In genomic region chr2L:7954588-7954987, dm6 we compare ENCODE assay signal across 3 fruit fly cellular contexts.
TF ChIP-seq lines count a peak whose summit lies in the region.

No protein-coding gene starts in this region.

- TF ChIP-seq CTCF in whole organism, embryonic (GFP tag; optimal IDR thresholded peaks at IDR 0.05; lab: Kevin White, UChicago) = no peak

TF ChIP-seq in whole organism, embryonic, 481 proteins besides CTCF, POLR2A, EP300 and RAD21:
- TF ChIP-seq Dp (GFP tag; optimal IDR thresholded peaks at IDR 0.05; lab: Kevin White, UChicago) = no peak
- TF ChIP-seq CG9932 (GFP tag; IDR thresholded peaks at IDR 0.05; lab: Robert Waterston, UW) = peak; percentile 53
- peak; percentile 26 for TF ChIP-seq lbe (GFP tag; optimal IDR thresholded peaks at IDR 0.05; lab: Kevin White, UChicago)
- peak; percentile 61 for TF ChIP-seq Med (GFP tag; lab: Kevin White, UChicago)
- TF ChIP-seq CG11695 (GFP tag; IDR thresholded peaks at IDR 0.05; lab: Robert Waterston, UW) = 0 out of 3 replicates have a peak, but pooled peaks have one; percentile 25
- peak; percentile 31; the same call in 1 of the 2 replicates for TF ChIP-seq seq (GFP tag; IDR thresholded peaks at IDR 0.05; lab: Robert Waterston, UW)
- no peak for TF ChIP-seq H15 (GFP tag; IDR thresholded peaks at IDR 0.05; lab: Robert Waterston, UW)
- TF ChIP-seq CG11456 (GFP tag; IDR thresholded peaks at IDR 0.05; lab: Robert Waterston, UW) = 0 out of 3 replicates have a peak, but pooled peaks have one; percentile 50

TF ChIP-seq in whole organism, prepupa, 60 proteins besides CTCF, POLR2A, EP300 and RAD21:
- TF ChIP-seq pdm3 (GFP tag; optimal IDR thresholded peaks at IDR 0.05; lab: Kevin White, UChicago) (no peak), dac (GFP tag; optimal IDR thresholded peaks at IDR 0.05; lab: Kevin White, UChicago) (no peak), esn (GFP tag; optimal IDR thresholded peaks at IDR 0.05; lab: Kevin White, UChicago) (no peak), fkh (GFP tag; optimal IDR thresholded peaks at IDR 0.05; lab: Kevin White, UChicago) (peak; percentile 38), svp (GFP tag; lab: Kevin White, UChicago) (no peak), achi (GFP tag; optimal IDR thresholded peaks at IDR 0.05; lab: Kevin White, UChicago) (no peak), CG6854 (GFP tag; optimal IDR thresholded peaks at IDR 0.05; lab: Kevin White, UChicago) (no peak), CG8632 (GFP tag; optimal IDR thresholded peaks at IDR 0.05; lab: Kevin White, UChicago) (no peak), OdsH (GFP tag; optimal IDR thresholded peaks at IDR 0.05; lab: Kevin White, UChicago) (no peak), fd59A (GFP tag; optimal IDR thresholded peaks at IDR 0.05; lab: Kevin White, UChicago) (no peak), Lpt (GFP tag; optimal IDR thresholded peaks at IDR 0.05; lab: Kevin White, UChicago) (no peak), CG32006 (GFP tag; optimal IDR thresholded peaks at IDR 0.05; lab: Kevin White, UChicago) (no peak), CG6163 (GFP tag; IDR thresholded peaks at IDR 0.05; lab: Robert Waterston, UW) (no peak), Eip78C (GFP tag; lab: Kevin White, UChicago) (peak; percentile 26), CG11762 (GFP tag; optimal IDR thresholded peaks at IDR 0.05; lab: Kevin White, UChicago; ENCODE audit: insufficient read depth) (no peak), Smox (GFP tag; optimal IDR thresholded peaks at IDR 0.05; lab: Kevin White, UChicago) (peak; percentile 8), Hr38 (GFP tag; optimal IDR thresholded peaks at IDR 0.05; lab: Kevin White, UChicago) (no peak), spab (GFP tag; optimal IDR thresholded peaks at IDR 0.05; lab: Kevin White, UChicago) (no peak), CG6808 (GFP tag; optimal IDR thresholded peaks at IDR 0.05; lab: Kevin White, UChicago) (no peak), Hr39 (GFP tag; optimal IDR thresholded peaks at IDR 0.05; lab: Kevin White, UChicago) (no peak), cyc (GFP tag; optimal IDR thresholded peaks at IDR 0.05; lab: Kevin White, UChicago) (no peak), Hr4 (GFP tag; optimal IDR thresholded peaks at IDR 0.05; lab: Kevin White, UChicago) (no peak), fd85E (GFP tag; optimal IDR thresholded peaks at IDR 0.05; lab: Kevin White, UChicago) (no peak), vri (GFP tag; optimal IDR thresholded peaks at IDR 0.05; lab: Kevin White, UChicago) (peak; percentile 22), CG16779 (tag; optimal IDR thresholded peaks at IDR 0.05; lab: Kevin White, UChicago) (no peak), Sox14 (GFP tag; optimal IDR thresholded peaks at IDR 0.05; lab: Kevin White, UChicago) (no peak), Gug (GFP tag; IDR thresholded peaks at IDR 0.05; lab: Robert Waterston, UW) (no peak), CG31627 (GFP tag; optimal IDR thresholded peaks at IDR 0.05; lab: Kevin White, UChicago) (no peak), CG11902 (GFP tag; optimal IDR thresholded peaks at IDR 0.05; lab: Kevin White, UChicago) (no peak), CG8119 (GFP tag; IDR thresholded peaks at IDR 0.05; lab: Robert Waterston, UW) (no peak)

TF ChIP-seq in whole organism, wandering third instar larva, 38 proteins besides CTCF, POLR2A, EP300 and RAD21:
- no peak for TF ChIP-seq usp (GFP tag; optimal IDR thresholded peaks at IDR 0.05; lab: Kevin White, UChicago)
- TF ChIP-seq Jra (GFP tag; optimal IDR thresholded peaks at IDR 0.05; lab: Kevin White, UChicago) = peak; percentile 44
- no peak for TF ChIP-seq Rel (GFP tag; optimal IDR thresholded peaks at IDR 0.05; lab: Kevin White, UChicago)
- TF ChIP-seq Rel (tag; optimal IDR thresholded peaks at IDR 0.05; lab: Kevin White, UChicago) = no peak
- no peak for TF ChIP-seq lola (GFP tag; optimal IDR thresholded peaks at IDR 0.05; lab: Kevin White, UChicago)
- no peak for TF ChIP-seq Hr78 (GFP tag; optimal IDR thresholded peaks at IDR 0.05; lab: Kevin White, UChicago)
- TF ChIP-seq h (GFP tag; optimal IDR thresholded peaks at IDR 0.05; lab: Kevin White, UChicago) = peak; percentile 65
- TF ChIP-seq CrebA (GFP tag; optimal IDR thresholded peaks at IDR 0.05; lab: Kevin White, UChicago; ENCODE audit: borderline replicate concordance) = no peak
- TF ChIP-seq dmrt93B (GFP tag; optimal IDR thresholded peaks at IDR 0.05; lab: Kevin White, UChicago) = no peak
- no peak for TF ChIP-seq Mio (GFP tag; optimal IDR thresholded peaks at IDR 0.05; lab: Kevin White, UChicago)
- peak; percentile 25 for TF ChIP-seq Sp1 (GFP tag; optimal IDR thresholded peaks at IDR 0.05; lab: Kevin White, UChicago)
- TF ChIP-seq ey (GFP tag; optimal IDR thresholded peaks at IDR 0.05; lab: Kevin White, UChicago) = no peak
- TF ChIP-seq GATAd (GFP tag; optimal IDR thresholded peaks at IDR 0.05; lab: Kevin White, UChicago) = peak; percentile 36
- peak; percentile 79 for TF ChIP-seq Hr83 (GFP tag; optimal IDR thresholded peaks at IDR 0.05; lab: Kevin White, UChicago; ENCODE audit: poor library complexity, severe bottlenecking)
- peak; percentile 50 for TF ChIP-seq br (GFP tag; optimal IDR thresholded peaks at IDR 0.05; lab: Kevin White, UChicago)
- TF ChIP-seq brk (GFP tag; optimal IDR thresholded peaks at IDR 0.05; lab: Kevin White, UChicago) = peak; percentile 46
- TF ChIP-seq foxo (GFP tag; optimal IDR thresholded peaks at IDR 0.05; lab: Kevin White, UChicago) = peak; percentile 24 to 44
- peak; percentile 80 for TF ChIP-seq rgr (GFP tag; optimal IDR thresholded peaks at IDR 0.05; lab: Kevin White, UChicago)
- no peak for TF ChIP-seq HLH106 (tag; optimal IDR thresholded peaks at IDR 0.05; lab: Kevin White, UChicago)
- no peak for TF ChIP-seq Dif (GFP tag; optimal IDR thresholded peaks at IDR 0.05; lab: Kevin White, UChicago; ENCODE audit: partially characterized antibody)
- TF ChIP-seq fru (GFP tag; optimal IDR thresholded peaks at IDR 0.05; lab: Kevin White, UChicago) = peak; percentile 52
- TF ChIP-seq CG9705 (GFP tag; optimal IDR thresholded peaks at IDR 0.05; lab: Kevin White, UChicago) = no peak
- TF ChIP-seq tai (GFP tag; optimal IDR thresholded peaks at IDR 0.05; lab: Kevin White, UChicago) = peak; percentile 71
- TF ChIP-seq sv (GFP tag; optimal IDR thresholded peaks at IDR 0.05; lab: Kevin White, UChicago) = no peak
- TF ChIP-seq dsf (GFP tag; optimal IDR thresholded peaks at IDR 0.05; lab: Kevin White, UChicago; ENCODE audit: borderline replicate concordance) = no peak
- peak; percentile 57 for TF ChIP-seq psq (GFP tag; optimal IDR thresholded peaks at IDR 0.05; lab: Kevin White, UChicago)
- no peak for TF ChIP-seq CG32264 (GFP tag; optimal IDR thresholded peaks at IDR 0.05; lab: Kevin White, UChicago)
- TF ChIP-seq Abd-B (GFP tag; optimal IDR thresholded peaks at IDR 0.05; lab: Kevin White, UChicago) = no peak
- peak; percentile 77 for TF ChIP-seq Hnf4 (GFP tag; optimal IDR thresholded peaks at IDR 0.05; lab: Kevin White, UChicago)
- TF ChIP-seq OdsH (GFP tag; optimal IDR thresholded peaks at IDR 0.05; lab: Kevin White, UChicago) = peak; percentile 72
- no peak for TF ChIP-seq sage (GFP tag; optimal IDR thresholded peaks at IDR 0.05; lab: Kevin White, UChicago)
